Worm (Caenorhabditis elegans) whole organism, young adult: ENCODE data around the gene ZK550.6.

Experiments used
- B0019.2 ChIP-seq: fragments of 200-800 bp; sonication (Bioruptor generic); conservative IDR thresholded peaks from 2 replicates; pipeline ENCODE4 v1.3.6; 2022; ENCODE audit warnings: missing genetic modification reagents, missing genetic modification characterization, missing compliant biosample characterization
- B0035.1 ChIP-seq: sonication (generic microtip); optimal IDR thresholded peaks from 2 replicates; lab custom pipeline; 2016; ENCODE audit warnings: missing genetic modification characterization, mild to moderate bottlenecking, missing compliant biosample characterization, missing genotype, missing genetic modification reagents
- F49E8.2 ChIP-seq: sonication (generic microtip); optimal IDR thresholded peaks from 3 replicates; lab custom pipeline; 2017; ENCODE audit warnings: missing genetic modification characterization, mild to moderate bottlenecking, missing compliant biosample characterization, antibody characterized with exemption, moderate library complexity; ENCODE audit not compliant: insufficient read depth
- F55B11.4 ChIP-seq: sonication (generic microtip); optimal IDR thresholded peaks from 2 replicates; lab custom pipeline; 2016; ENCODE audit warnings: missing compliant biosample characterization, missing genetic modification characterization, borderline replicate concordance; ENCODE audit not compliant: insufficient read depth
- K11D2.4 ChIP-seq: fragments of 200-800 bp; sonication (Bioruptor generic); IDR thresholded peaks from 2 replicates; pipeline ENCODE4 v1.3.6; 2022; ENCODE audit warnings: missing genetic modification reagents, missing genetic modification characterization, missing compliant biosample characterization
- K12H6.12 ChIP-seq: fragments of 200-800 bp; sonication (Bioruptor generic); optimal IDR thresholded peaks from 2 replicates; lab custom pipeline; 2018; ENCODE audit warnings: mild to moderate bottlenecking, missing genetic modification characterization, missing compliant biosample characterization
- Y56A3A.18 ChIP-seq: fragments of 200-800 bp; sonication (Bioruptor generic); IDR thresholded peaks from 2 replicates; pipeline ENCODE4 v1.3.6; 2022; ENCODE audit warnings: missing genetic modification reagents, missing genetic modification characterization, missing compliant biosample characterization
- atf-7 ChIP-seq: sonication (generic microtip); optimal IDR thresholded peaks from 2 replicates; lab custom pipeline; 2017; ENCODE audit warnings: mild to moderate bottlenecking, missing genetic modification characterization, missing compliant biosample characterization
- attf-3 ChIP-seq: fragments of 200-800 bp; sonication (Bioruptor generic); conservative IDR thresholded peaks from 2 replicates; pipeline ENCODE4 v1.3.6; 2022; ENCODE audit warnings: missing genetic modification reagents, missing genetic modification characterization, missing compliant biosample characterization
- attf-6 ChIP-seq: fragments of 200-800 bp; sonication (Bioruptor generic); IDR thresholded peaks from 2 replicates; pipeline ENCODE4 v1.3.6; 2022; ENCODE audit warnings: missing genetic modification reagents, missing genetic modification characterization, missing compliant biosample characterization
- ceh-58 ChIP-seq: fragments of 200-800 bp; sonication (Bioruptor generic); IDR thresholded peaks from 2 replicates; pipeline ENCODE4 v1.3.6; 2022; ENCODE audit warnings: missing genetic modification characterization, missing compliant biosample characterization
- die-1 ChIP-seq: sonication (generic microtip); optimal IDR thresholded peaks from 2 replicates; lab custom pipeline; 2016; ENCODE audit warnings: missing genotype, mild to moderate bottlenecking, missing genetic modification characterization, missing compliant biosample characterization
- dox-1 ChIP-seq: fragments of 200-800 bp; sonication (Bioruptor generic); IDR thresholded peaks from 2 replicates; pipeline ENCODE4 v1.3.6; 2022; ENCODE audit warnings: missing genetic modification reagents, missing genetic modification characterization, missing compliant biosample characterization
- dpl-1 ChIP-seq: fragments of 150-350 bp; optimal IDR thresholded peaks from 2 replicates; lab custom pipeline; 2014; ENCODE audit warnings: missing biosample characterization, missing genetic modification reagents, missing genetic modification characterization
- efl-1 ChIP-seq: fragments of 150-350 bp; optimal IDR thresholded peaks from 2 replicates; lab custom pipeline; 2014; ENCODE audit warnings: missing biosample characterization, missing genetic modification reagents, missing genetic modification characterization
- egl-18 ChIP-seq: fragments of 200-800 bp; sonication (Bioruptor generic); IDR thresholded peaks from 2 replicates; pipeline ENCODE4 v1.3.6; 2022; ENCODE audit warnings: missing genetic modification reagents, missing genetic modification characterization, missing compliant biosample characterization
- ekl-4 ChIP-seq: fragments of 200-800 bp; sonication (Bioruptor generic); IDR thresholded peaks from 2 replicates; pipeline ENCODE4 v1.3.6; 2022; ENCODE audit warnings: missing genetic modification reagents, missing genetic modification characterization, missing compliant biosample characterization
- ets-4 ChIP-seq: fragments of 200-800 bp; sonication (Bioruptor generic); optimal IDR thresholded peaks from 2 replicates; lab custom pipeline; 2018; ENCODE audit warnings: mild to moderate bottlenecking, missing genetic modification characterization, missing compliant biosample characterization
- hrde-1 ChIP-seq: sonication (generic microtip); optimal IDR thresholded peaks from 2 replicates; lab custom pipeline; 2016; ENCODE audit warnings: missing genetic modification characterization, mild to moderate bottlenecking, missing compliant biosample characterization, moderate library complexity, missing genotype, missing genetic modification reagents, borderline replicate concordance
- hsf-1 ChIP-seq: fragments of 200-800 bp; sonication (Bioruptor generic); IDR thresholded peaks from 2 replicates; pipeline ENCODE4 v1.3.6; 2022; ENCODE audit warnings: missing genetic modification reagents, missing genetic modification characterization, missing compliant biosample characterization
- lin-26 ChIP-seq: fragments of 200-800 bp; sonication (Bioruptor generic); IDR thresholded peaks from 2 replicates; pipeline ENCODE4 v1.3.6; 2022; ENCODE audit warnings: missing genetic modification reagents, missing genetic modification characterization, missing compliant biosample characterization
- lin-54 ChIP-seq: fragments of 200-800 bp; sonication (Bioruptor generic); optimal IDR thresholded peaks from 2 replicates; lab custom pipeline; 2018; ENCODE audit warnings: mild to moderate bottlenecking, missing genetic modification characterization, missing compliant biosample characterization
- lsy-27 ChIP-seq: sonication (generic microtip); optimal IDR thresholded peaks from 2 replicates; lab custom pipeline; 2017; ENCODE audit warnings: missing genetic modification characterization, mild to moderate bottlenecking, missing compliant biosample characterization, antibody characterized with exemption, missing genotype, borderline replicate concordance; ENCODE audit not compliant: insufficient read depth
- madf-10 ChIP-seq: sonication (generic microtip); optimal IDR thresholded peaks from 2 replicates; lab custom pipeline; 2016; ENCODE audit warnings: mild to moderate bottlenecking, missing genetic modification characterization, missing compliant biosample characterization
- madf-6 ChIP-seq: fragments of 200-800 bp; sonication (Bioruptor generic); IDR thresholded peaks from 2 replicates; pipeline ENCODE4 v1.3.6; 2022; ENCODE audit warnings: missing genetic modification reagents, missing genetic modification characterization, missing compliant biosample characterization
- mxl-1 ChIP-seq: sonication (generic microtip); optimal IDR thresholded peaks from 2 replicates; lab custom pipeline; 2016; ENCODE audit warnings: missing genetic modification characterization, missing compliant biosample characterization
- nfyb-1 ChIP-seq: fragments of 200-800 bp; sonication (Bioruptor generic); IDR thresholded peaks from 2 replicates; pipeline ENCODE4 v1.3.6; 2022; ENCODE audit warnings: missing genetic modification reagents, missing genetic modification characterization, missing compliant biosample characterization
- nhr-179 ChIP-seq: sonication (generic microtip); optimal IDR thresholded peaks from 2 replicates; lab custom pipeline; 2016; ENCODE audit warnings: mild to moderate bottlenecking, missing genetic modification characterization, missing compliant biosample characterization
- nhr-80 ChIP-seq: sonication (generic microtip); optimal IDR thresholded peaks from 2 replicates; lab custom pipeline; 2016; ENCODE audit warnings: missing genetic modification characterization, missing compliant biosample characterization
- pbrm-1 ChIP-seq: fragments of 200-800 bp; sonication (Bioruptor generic); IDR thresholded peaks from 2 replicates; pipeline ENCODE4 v1.3.6; 2022; ENCODE audit warnings: missing genetic modification reagents, missing genetic modification characterization, missing compliant biosample characterization
- snpc-1.1 ChIP-seq: sonication (generic microtip); optimal IDR thresholded peaks from 2 replicates; lab custom pipeline; 2017; ENCODE audit warnings: missing genetic modification characterization, mild to moderate bottlenecking, missing compliant biosample characterization, antibody characterized with exemption, moderate library complexity, missing genotype, missing genetic modification reagents; ENCODE audit not compliant: insufficient read depth
- snpc-4 ChIP-seq, 5 experiments: fragments of 150-350 bp in 1 of 5; sonication (generic microtip) in 4 of 5; optimal IDR thresholded peaks; 2 replicates each; lab custom pipeline; 2014 to 2018; ENCODE audit warnings: missing genetic modification characterization in 5 of 5, missing biosample characterization in 3 of 5, antibody characterized with exemption in 2 of 5, mild to moderate bottlenecking in 2 of 5, missing compliant biosample characterization in 2 of 5, missing genotype in 2 of 5, moderate library complexity in 2 of 5, missing genetic modification reagents in 1 of 5
- sptf-2 ChIP-seq: fragments of 200-800 bp; sonication (Bioruptor generic); optimal IDR thresholded peaks from 2 replicates; lab custom pipeline; 2018; ENCODE audit warnings: mild to moderate bottlenecking, missing genetic modification characterization, missing compliant biosample characterization
- unc-130 ChIP-seq: sonication (generic microtip); optimal IDR thresholded peaks from 2 replicates; lab custom pipeline; 2016; ENCODE audit warnings: missing genetic modification reagents, missing genetic modification characterization, missing compliant biosample characterization
- zfh-2 ChIP-seq: fragments of 200-800 bp; sonication (Bioruptor generic); conservative IDR thresholded peaks from 2 replicates; pipeline ENCODE4 v1.3.6; 2022; ENCODE audit warnings: missing genetic modification reagents, missing genetic modification characterization, missing compliant biosample characterization
- ztf-18 ChIP-seq: sonication (generic microtip); optimal IDR thresholded peaks from 2 replicates; lab custom pipeline; 2016; ENCODE audit warnings: missing genotype, mild to moderate bottlenecking, missing genetic modification characterization, missing compliant biosample characterization
- ztf-22 ChIP-seq: fragments of 200-800 bp; sonication (Bioruptor generic); optimal IDR thresholded peaks from 2 replicates; lab custom pipeline; 2018; ENCODE audit warnings: mild to moderate bottlenecking, missing genetic modification characterization, moderate library complexity, missing compliant biosample characterization
- ztf-25 ChIP-seq: fragments of 200-800 bp; sonication (Bioruptor generic); IDR thresholded peaks from 2 replicates; pipeline ENCODE4 v1.3.6; 2022; ENCODE audit warnings: missing genetic modification reagents, missing genetic modification characterization, missing compliant biosample characterization
- ztf-28 ChIP-seq: fragments of 200-800 bp; sonication (Bioruptor generic); IDR thresholded peaks from 2 replicates; pipeline ENCODE4 v1.3.6; 2022; ENCODE audit warnings: missing genetic modification reagents, missing genetic modification characterization, missing compliant biosample characterization
- ztf-3 ChIP-seq: fragments of 200-800 bp; sonication (Bioruptor generic); optimal IDR thresholded peaks from 2 replicates; lab custom pipeline; 2018; ENCODE audit warnings: mild to moderate bottlenecking, missing genetic modification characterization, missing compliant biosample characterization

The ZK550.6 gene

DNA sequence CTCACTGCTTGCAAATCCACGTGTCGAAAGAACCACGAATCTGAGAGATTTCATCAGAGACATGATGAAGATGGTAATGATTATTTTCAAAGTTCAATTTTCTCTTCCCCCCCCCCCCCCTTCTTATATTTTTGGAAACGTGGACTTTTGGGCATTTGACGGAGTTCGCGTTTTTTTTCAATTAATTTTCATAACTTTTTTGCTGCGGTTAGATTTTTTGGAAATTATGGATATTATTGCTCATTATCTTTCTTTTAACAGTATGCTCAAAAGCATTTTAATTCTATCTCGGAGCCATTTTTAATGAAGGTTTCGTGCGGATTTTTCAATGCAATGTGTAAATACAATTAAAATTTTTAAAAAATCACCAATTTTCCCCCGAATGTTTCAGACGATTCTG is 3.0 kb downstream of the ZK550.6 start, which contains the start of gene phyh-1 (continued):
- TF ChIP-seq dpl-1 (GFP tag; lab: Kevin White, UChicago) = no peak
- TF ChIP-seq die-1 (tag; lab: Kevin White, UChicago) = no peak
- TF ChIP-seq Y56A3A.18 (GFP tag; lab: Robert Waterston, UW) = no peak
- TF ChIP-seq snpc-1.1 (tag; lab: Kevin White, UChicago) = no peak
- TF ChIP-seq nhr-179 (tag; lab: Kevin White, UChicago) = no peak
- no peak for TF ChIP-seq lin-26
- TF ChIP-seq, all 124 proteins: peak for 0

DNA sequence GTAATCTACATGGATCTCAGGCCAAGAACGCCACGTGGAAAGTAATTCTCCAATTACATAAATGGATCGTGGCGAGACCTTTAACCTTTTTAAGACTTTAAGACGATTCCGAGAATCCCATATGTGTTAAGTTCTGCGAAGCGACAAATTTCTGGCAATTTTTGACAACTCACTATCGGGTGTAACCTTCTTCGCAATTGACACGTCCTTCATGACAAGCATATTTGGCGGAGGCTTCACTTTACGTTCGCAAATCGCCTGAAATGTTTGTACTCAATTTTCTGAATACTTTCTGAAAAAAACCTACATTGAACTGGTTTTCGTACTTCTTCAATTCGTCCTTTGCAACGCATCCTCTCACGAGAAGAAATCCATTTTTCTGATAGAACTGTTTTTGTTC is 3.5 kb downstream of the ZK550.6 start:
- TF ChIP-seq K11D2.4 (GFP tag; lab: Robert Waterston, UW) (no peak), egl-18 (no peak), lsy-27 (tag; lab: Kevin White, UChicago) (no peak), efl-1 (GFP tag; lab: Kevin White, UChicago) (no peak), ztf-22 (GFP tag; lab: Kevin White, UChicago) (no peak), F49E8.2 (no peak), nfyb-1 (GFP tag; lab: Robert Waterston, UW) (no peak), madf-6 (no peak), ztf-28 (GFP tag; lab: Robert Waterston, UW) (no peak)

DNA sequence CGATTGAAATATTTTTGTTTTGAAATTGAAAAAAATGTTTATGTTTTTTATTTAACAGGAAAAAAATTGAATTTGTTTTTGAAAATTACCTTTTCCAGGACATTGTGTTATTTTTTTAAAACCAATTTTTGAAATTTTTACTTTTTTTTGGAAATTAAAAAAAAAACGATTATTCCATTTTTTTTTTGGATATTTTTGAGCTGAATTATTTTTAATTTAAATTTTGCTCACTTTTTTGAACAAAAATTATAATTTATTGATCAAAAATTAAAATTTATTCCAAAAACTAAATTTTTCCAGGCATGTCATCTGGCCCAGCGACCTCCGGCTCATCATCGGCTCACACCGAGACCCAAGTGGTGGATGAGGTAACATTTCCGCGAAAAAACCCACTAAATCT is 7.3 kb downstream of the ZK550.6 start, which contains the start of gene gtf-2E1:
Gene gtf-2E1 (plus strand): TSS at position 301 of the 400 bp plus-strand sequence.
- TF ChIP-seq atf-7 (tag; lab: Kevin White, UChicago) (no peak), snpc-4 (GFP tag; optimal IDR thresholded peaks at IDR 0.05; lab: Kevin White, UChicago) (no peak), snpc-4 (tag; optimal IDR thresholded peaks at IDR 0.05; lab: Kevin White, UChicago) (peak in 1 of 4 experiments; percentile 6), egl-18 (no peak), hsf-1 (GFP tag; lab: Robert Waterston, UW) (no peak), lsy-27 (tag; lab: Kevin White, UChicago) (no peak), lin-54 (GFP tag; lab: Kevin White, UChicago) (no peak), ztf-18 (tag; lab: Kevin White, UChicago) (no peak), madf-6 (no peak)

DNA sequence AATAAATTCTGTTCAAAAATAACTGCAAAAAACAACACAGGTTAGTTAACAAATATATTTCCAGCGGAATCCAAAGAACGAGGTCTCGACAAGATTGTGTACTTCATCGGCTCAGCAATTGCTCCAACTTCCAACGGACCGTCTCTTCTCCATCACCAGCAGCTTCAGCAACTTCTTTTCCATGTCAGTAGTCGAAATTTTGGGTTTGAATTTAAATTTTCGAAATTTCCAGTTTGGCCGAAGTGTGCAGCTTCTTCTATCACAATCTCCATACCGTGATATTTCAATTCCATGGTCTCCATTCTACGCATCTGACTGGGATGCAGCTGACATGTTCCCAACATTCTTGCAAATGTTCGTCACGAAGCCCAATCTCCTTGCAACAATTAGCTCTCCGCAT is 8.8 kb downstream of the ZK550.6 start:
- TF ChIP-seq nhr-80 (tag; lab: Kevin White, UChicago) (no peak), ekl-4 (GFP tag; lab: Robert Waterston, UW) (no peak)

DNA sequence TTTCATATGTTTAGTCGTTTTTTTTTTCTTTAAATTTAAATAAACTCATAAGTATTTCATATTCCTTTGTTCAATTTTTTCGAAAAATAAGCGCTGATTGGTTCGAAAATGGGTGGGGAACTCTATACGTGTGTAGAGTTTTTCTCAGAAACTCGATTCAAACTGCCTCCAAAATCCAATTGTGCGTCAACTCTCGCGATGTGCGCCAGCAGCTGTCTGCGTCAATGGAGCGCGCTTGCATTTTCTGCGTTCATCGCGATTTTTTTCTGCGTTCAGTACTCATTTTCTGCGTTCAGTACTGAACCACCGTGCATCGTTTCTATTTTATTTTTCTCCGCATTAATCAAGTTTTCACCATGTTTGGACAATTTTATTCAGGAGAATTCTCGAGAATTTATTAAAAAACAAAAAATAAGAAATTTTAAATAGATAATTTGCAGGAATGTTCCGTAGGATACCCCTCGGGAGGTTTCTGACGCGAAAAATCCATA is 12.5 kb downstream of the ZK550.6 start, which contains the start of gene eelo-2:
Gene eelo-2 (plus strand): TSS at position 441 of the 491 bp plus-strand sequence.
- TF ChIP-seq ztf-3 (GFP tag; lab: Kevin White, UChicago) (peak; percentile 74), K12H6.12 (tag; lab: Kevin White, UChicago) (peak; percentile 93), madf-10 (tag; lab: Kevin White, UChicago) (peak; percentile 92), lin-26 (peak; percentile 77), ets-4 (peak; percentile 72), sptf-2 (GFP tag; lab: Kevin White, UChicago) (no peak), dox-1 (GFP tag; lab: Robert Waterston, UW) (peak; percentile 99), hrde-1 (tag; lab: Kevin White, UChicago) (peak; percentile 66), ceh-58 (GFP tag; lab: Robert Waterston, UW) (no peak), ztf-25 (GFP tag; lab: Robert Waterston, UW) (no peak), F49E8.2 (peak; percentile 86), attf-3 (peak; percentile 63), egl-18 (peak; percentile 95), mxl-1 (tag; lab: Kevin White, UChicago) (no peak), B0019.2 (GFP tag; lab: Robert Waterston, UW) (peak; percentile 64), zfh-2 (peak; percentile 96), F55B11.4 (tag; lab: Kevin White, UChicago) (no peak), pbrm-1 (peak; percentile 99), unc-130 (GFP tag; lab: Kevin White, UChicago) (peak; percentile 81), B0035.1 (tag; lab: Kevin White, UChicago) (peak; percentile 69), attf-6 (GFP tag; lab: Robert Waterston, UW) (peak; percentile 98)
